Worm (Caenorhabditis elegans) whole organism, early embryonic: ENCODE data around the gene T28F3.5.

Experiments used
- B0310.2 ChIP-seq: sonication (generic microtip); optimal IDR thresholded peaks from 2 replicates; lab custom pipeline; 2016; ENCODE audit warnings: mild to moderate bottlenecking, missing genetic modification characterization, missing compliant biosample characterization
- F13C5.2 ChIP-seq: sonication (generic microtip); optimal IDR thresholded peaks from 2 replicates; lab custom pipeline; 2017; ENCODE audit warnings: mild to moderate bottlenecking, missing genetic modification characterization, inconsistent platforms, missing compliant biosample characterization
- aly-1 ChIP-seq: sonication (generic microtip); optimal IDR thresholded peaks from 2 replicates; lab custom pipeline; 2016; ENCODE audit warnings: missing genetic modification characterization, missing compliant biosample characterization
- ama-1 ChIP-seq: fragments of 150-350 bp; optimal IDR thresholded peaks from 2 replicates; lab custom pipeline; 2014
- ceh-13 ChIP-seq: fragments of 200-800 bp; sonication (Bioruptor generic); optimal IDR thresholded peaks from 2 replicates; lab custom pipeline; 2018; ENCODE audit warnings: mild to moderate bottlenecking, missing genetic modification characterization, missing compliant biosample characterization
- ceh-36 ChIP-seq: sonication (generic microtip); optimal IDR thresholded peaks from 2 replicates; lab custom pipeline; 2016; ENCODE audit warnings: missing genetic modification characterization, inconsistent platforms, missing compliant biosample characterization
- ets-7 ChIP-seq: sonication (generic microtip); optimal IDR thresholded peaks from 2 replicates; lab custom pipeline; 2016; ENCODE audit warnings: missing genotype, missing genetic modification characterization, missing compliant biosample characterization
- flt-1 ChIP-seq: fragments of 200-800 bp; sonication (Bioruptor generic); IDR thresholded peaks from 2 replicates; pipeline ENCODE4 v1.3.6; 2022; ENCODE audit warnings: missing genetic modification characterization, missing compliant biosample characterization
- hmbx-1 ChIP-seq: sonication (generic microtip); optimal IDR thresholded peaks from 2 replicates; lab custom pipeline; 2016; ENCODE audit warnings: mild to moderate bottlenecking, missing genetic modification characterization, missing compliant biosample characterization
- hmg-4 ChIP-seq: fragments of 200-800 bp; sonication (Bioruptor generic); optimal IDR thresholded peaks from 2 replicates; lab custom pipeline; 2018; ENCODE audit warnings: mild to moderate bottlenecking, missing genetic modification characterization, missing compliant biosample characterization
- hnd-1 ChIP-seq: sonication (generic microtip); optimal IDR thresholded peaks from 2 replicates; lab custom pipeline; 2016; ENCODE audit warnings: missing genetic modification characterization, missing compliant biosample characterization
- pes-1 ChIP-seq: fragments of 200-800 bp; sonication (Bioruptor generic); IDR thresholded peaks from 2 replicates; pipeline ENCODE4 v1.3.6; 2022; ENCODE audit warnings: missing genetic modification reagents, missing genetic modification characterization, missing compliant biosample characterization
- scrt-1 ChIP-seq: fragments of 200-800 bp; sonication (Bioruptor generic); IDR thresholded peaks from 2 replicates; pipeline ENCODE4 v1.3.6; 2022; ENCODE audit warnings: missing genetic modification characterization, missing compliant biosample characterization
- sea-1 ChIP-seq: fragments of 200-800 bp; sonication (Bioruptor generic); conservative IDR thresholded peaks from 2 replicates; pipeline ENCODE4 v1.3.6; 2022; ENCODE audit warnings: missing genetic modification characterization, missing compliant biosample characterization
- tbx-11 ChIP-seq: fragments of 200-800 bp; sonication (Bioruptor generic); IDR thresholded peaks from 2 replicates; pipeline ENCODE4 v1.3.6; 2022; ENCODE audit warnings: missing genetic modification characterization, missing compliant biosample characterization
- tbx-37 ChIP-seq: fragments of 200-800 bp; sonication (Bioruptor generic); conservative IDR thresholded peaks from 2 replicates; pipeline ENCODE4 v1.3.6; 2022; ENCODE audit warnings: missing genetic modification reagents, missing genetic modification characterization, missing compliant biosample characterization
- tra-4 ChIP-seq: sonication (generic microtip); optimal IDR thresholded peaks from 2 replicates; lab custom pipeline; 2017; ENCODE audit warnings: missing genetic modification characterization, missing compliant biosample characterization

Gene T28F3.5

DNA sequence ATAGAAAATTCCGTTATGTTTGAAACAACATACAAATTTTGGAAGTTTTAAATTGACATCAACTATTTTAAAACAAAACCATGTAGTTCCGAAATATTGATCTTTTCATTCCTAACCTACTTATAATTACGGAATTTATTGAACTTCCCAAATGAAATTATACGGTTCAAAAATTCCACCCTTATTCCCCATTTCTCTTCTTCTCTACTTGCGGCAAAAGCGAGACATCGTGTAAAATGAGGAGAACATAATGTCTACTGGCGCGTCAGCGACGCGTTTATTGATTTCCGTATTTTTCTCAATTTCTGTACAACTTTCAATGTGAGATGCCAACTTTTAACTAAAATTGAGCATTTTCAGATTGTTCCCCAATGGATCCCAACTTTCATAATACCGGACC, 34.2 kb downstream of the T28F3.5 start, which contains the start of gene ceh-88:
Gene ceh-88 (plus strand): TSS at position 355 of the 400 bp plus-strand sequence.
- TF ChIP-seq ceh-13 (GFP tag; lab: Kevin White, UChicago) (no peak), pes-1 (GFP tag; lab: Robert Waterston, UW) (no peak), hnd-1 (tag; lab: Kevin White, UChicago) (no peak), tbx-37 (no peak), ceh-36 (tag; lab: Kevin White, UChicago) (no peak), F13C5.2 (no peak), ets-7 (tag; lab: Kevin White, UChicago) (no peak), flt-1 (GFP tag; lab: Robert Waterston, UW) (no peak), hmbx-1 (tag; lab: Kevin White, UChicago) (no peak)

DNA sequence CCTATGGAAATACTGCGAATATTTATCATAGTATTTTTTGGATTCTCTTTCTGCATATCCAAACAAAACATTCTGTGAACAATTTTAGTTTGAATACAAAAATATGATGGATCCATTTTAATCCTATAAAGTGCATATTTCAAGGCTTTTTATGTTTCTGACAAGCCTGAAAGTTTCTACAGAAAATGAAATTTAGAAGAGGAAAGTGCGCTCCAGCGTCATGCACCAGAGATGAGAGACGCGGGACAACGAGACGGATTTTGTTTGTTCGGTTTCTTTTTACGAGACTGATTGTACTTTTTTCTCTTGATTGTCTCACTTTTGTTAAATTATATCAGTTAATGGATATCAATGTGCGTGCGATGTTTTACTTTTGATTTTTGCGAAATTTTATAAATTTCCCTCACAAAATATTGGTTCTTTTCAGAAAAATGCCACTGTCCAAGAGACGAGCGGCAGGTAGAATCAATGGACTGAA, 36.5 kb downstream of the T28F3.5 start, which contains the start of gene C49C3.6:
Gene C49C3.6 (plus strand): TSS at position 428 of the 478 bp plus-strand sequence.
- TF ChIP-seq scrt-1 (GFP tag; lab: Robert Waterston, UW): no peak
- no peak for TF ChIP-seq tbx-37
- no peak for TF ChIP-seq ama-1 (lab: Kevin White, UChicago)
- no peak for TF ChIP-seq sea-1
- TF ChIP-seq hnd-1 (tag; lab: Kevin White, UChicago): no peak

DNA sequence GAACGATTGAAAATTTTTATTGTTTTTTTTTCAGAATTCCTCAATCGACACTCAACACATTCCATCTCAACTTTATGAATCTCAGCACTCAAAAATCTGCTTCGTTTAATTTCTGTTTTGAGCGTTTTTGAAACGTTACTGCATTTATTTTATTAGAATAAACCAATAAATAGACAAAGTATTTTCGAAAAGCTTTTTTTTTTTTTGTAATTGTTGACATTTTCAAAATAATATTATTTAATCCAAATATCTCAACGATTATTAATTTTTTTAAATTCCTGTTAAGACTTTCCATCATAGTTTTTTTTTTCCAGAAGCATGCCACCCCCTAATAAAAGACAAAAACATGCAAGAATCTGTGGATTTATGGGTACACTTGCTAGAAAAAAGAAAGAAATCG, 37.7 kb downstream of the T28F3.5 start, which contains the start of gene C49C3.7:
Gene C49C3.7 (plus strand): TSS at position 301 of the 400 bp plus-strand sequence.
- TF ChIP-seq tbx-11 (GFP tag; lab: Robert Waterston, UW): no peak
- TF ChIP-seq hmbx-1 (tag; lab: Kevin White, UChicago): no peak
- no peak for TF ChIP-seq pes-1 (GFP tag; lab: Robert Waterston, UW)
- TF ChIP-seq B0310.2: no peak
- no peak for TF ChIP-seq ceh-13 (GFP tag; lab: Kevin White, UChicago)
- TF ChIP-seq tbx-37: no peak
- TF ChIP-seq flt-1 (GFP tag; lab: Robert Waterston, UW): no peak
- TF ChIP-seq ceh-36 (tag; lab: Kevin White, UChicago): no peak
- TF ChIP-seq aly-1 (tag; lab: Kevin White, UChicago): no peak
- TF ChIP-seq ama-1 (lab: Kevin White, UChicago): no peak
- TF ChIP-seq ets-7 (tag; lab: Kevin White, UChicago): no peak
- no peak for TF ChIP-seq hnd-1 (tag; lab: Kevin White, UChicago)
- TF ChIP-seq hmg-4 (GFP tag; lab: Kevin White, UChicago): no peak
- TF ChIP-seq scrt-1 (GFP tag; lab: Robert Waterston, UW): no peak
- no peak for TF ChIP-seq sea-1
- TF ChIP-seq tra-4 (tag; lab: Kevin White, UChicago): no peak
- TF ChIP-seq F13C5.2: no peak

DNA sequence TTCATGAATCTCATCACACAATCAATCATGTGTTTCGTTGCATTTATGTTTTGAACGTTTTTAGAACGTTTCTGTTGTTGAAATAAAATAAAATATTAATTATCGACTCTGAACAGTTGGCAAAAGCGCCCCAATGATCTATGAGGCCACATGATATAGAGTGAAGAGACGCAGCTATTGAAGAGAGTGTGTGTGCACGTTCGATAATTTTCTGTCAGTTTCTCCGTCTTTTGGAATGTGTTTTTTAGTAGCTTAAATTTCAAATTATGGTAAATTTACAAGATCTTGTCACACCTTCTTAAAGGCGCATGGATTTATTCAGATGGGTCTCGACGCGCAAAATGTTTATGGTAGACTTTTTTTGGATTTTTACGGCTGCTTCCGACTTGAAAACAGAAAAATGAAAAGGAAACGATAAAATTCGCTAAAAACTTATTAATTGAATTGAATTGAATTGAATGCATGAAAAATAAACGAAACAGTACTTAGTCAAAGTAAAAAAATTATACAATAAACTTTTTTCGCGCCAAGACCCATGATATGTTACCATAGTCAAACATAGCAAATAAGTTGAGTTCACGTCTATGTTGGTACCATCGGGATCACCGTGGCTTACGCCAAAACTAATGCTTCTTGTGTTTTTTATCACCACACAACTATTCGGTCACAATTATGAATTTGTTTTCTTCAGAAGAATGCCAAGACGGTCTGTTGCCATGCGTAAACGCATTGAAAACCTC, 39.1 kb downstream of the T28F3.5 start, which contains the start of gene C49C3.15:
Gene C49C3.15 (plus strand): TSS at position 690 of the 740 bp plus-strand sequence.
- no peak for TF ChIP-seq ets-7 (tag; lab: Kevin White, UChicago)
- no peak for TF ChIP-seq B0310.2
- no peak for TF ChIP-seq hnd-1 (tag; lab: Kevin White, UChicago)
- no peak for TF ChIP-seq tbx-11 (GFP tag; lab: Robert Waterston, UW)
- no peak for TF ChIP-seq flt-1 (GFP tag; lab: Robert Waterston, UW)
- TF ChIP-seq tra-4 (tag; lab: Kevin White, UChicago): no peak
- no peak for TF ChIP-seq aly-1 (tag; lab: Kevin White, UChicago)
- TF ChIP-seq F13C5.2: no peak
- no peak for TF ChIP-seq hmg-4 (GFP tag; lab: Kevin White, UChicago)
- TF ChIP-seq ceh-13 (GFP tag; lab: Kevin White, UChicago): no peak
- no peak for TF ChIP-seq pes-1 (GFP tag; lab: Robert Waterston, UW)
- TF ChIP-seq tbx-37: no peak
- TF ChIP-seq ceh-36 (tag; lab: Kevin White, UChicago): no peak
- TF ChIP-seq hmbx-1 (tag; lab: Kevin White, UChicago): no peak
- TF ChIP-seq sea-1: no peak
- TF ChIP-seq ama-1 (lab: Kevin White, UChicago): no peak

DNA sequence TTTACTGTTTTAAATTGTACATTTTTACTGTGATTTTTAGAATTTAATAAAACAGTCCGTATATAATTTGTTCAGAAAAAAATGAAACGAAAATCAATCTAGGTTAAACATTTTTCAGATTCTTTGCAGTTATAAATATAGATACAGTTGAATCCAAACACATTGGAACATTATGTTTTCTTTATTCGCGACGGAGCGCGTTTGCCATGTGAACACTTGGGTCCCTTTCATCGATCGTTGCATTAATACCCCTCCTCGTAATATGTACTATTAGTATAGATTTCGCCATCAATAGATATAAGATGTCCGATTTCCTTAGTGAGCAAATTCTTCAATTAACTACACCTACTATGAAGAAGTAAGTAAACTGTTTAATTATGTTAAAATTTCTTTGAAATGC, 40.4 kb downstream of the T28F3.5 start, which contains the start of gene C49C3.8:
Gene C49C3.8 (plus strand): TSS at position 173 of the 400 bp plus-strand sequence.
- TF ChIP-seq ceh-36 (tag; lab: Kevin White, UChicago) (no peak), scrt-1 (GFP tag; lab: Robert Waterston, UW) (no peak), B0310.2 (no peak), sea-1 (no peak), hmbx-1 (tag; lab: Kevin White, UChicago) (no peak), ets-7 (tag; lab: Kevin White, UChicago) (no peak), tbx-11 (GFP tag; lab: Robert Waterston, UW) (no peak), tra-4 (tag; lab: Kevin White, UChicago) (no peak), pes-1 (GFP tag; lab: Robert Waterston, UW) (no peak), hnd-1 (tag; lab: Kevin White, UChicago) (no peak)

DNA sequence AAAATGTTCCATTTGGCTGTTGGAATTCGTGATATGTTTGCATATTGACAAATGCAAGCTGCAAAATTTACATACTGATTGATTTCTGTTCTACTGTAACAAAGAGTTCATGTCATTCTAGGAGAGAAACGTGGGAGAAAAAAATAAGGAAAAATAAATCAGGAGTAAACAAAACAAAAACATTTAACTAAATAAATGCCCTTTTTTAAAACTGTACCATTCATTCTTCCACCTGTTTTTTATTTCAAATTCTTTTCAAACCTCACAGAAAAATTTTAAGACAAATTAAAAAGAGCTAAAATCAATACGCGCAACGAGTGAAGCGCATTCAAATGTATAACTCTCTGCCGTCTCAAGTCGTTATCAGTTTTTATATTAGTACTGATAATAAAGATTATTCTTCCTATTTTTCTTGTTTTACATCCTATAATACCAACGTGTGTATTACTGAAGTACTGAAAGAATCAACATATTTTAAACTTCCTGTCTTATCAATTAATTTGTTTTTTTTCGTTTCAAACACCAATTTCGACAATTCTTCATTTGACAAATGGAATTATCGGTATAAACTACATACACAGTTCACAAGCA, 44.4 kb downstream of the T28F3.5 start, which contains the start of gene C49C3.10:
Gene C49C3.10 (minus strand): TSS at position 51 of the 591 bp plus-strand sequence.
- TF ChIP-seq ama-1 (lab: Kevin White, UChicago) (no peak), scrt-1 (GFP tag; lab: Robert Waterston, UW) (no peak), tbx-11 (GFP tag; lab: Robert Waterston, UW) (no peak), pes-1 (GFP tag; lab: Robert Waterston, UW) (no peak), hmbx-1 (tag; lab: Kevin White, UChicago) (no peak), ets-7 (tag; lab: Kevin White, UChicago) (no peak), ceh-13 (GFP tag; lab: Kevin White, UChicago) (no peak), aly-1 (tag; lab: Kevin White, UChicago) (no peak), tra-4 (tag; lab: Kevin White, UChicago) (no peak), F13C5.2 (no peak), hnd-1 (tag; lab: Kevin White, UChicago) (no peak), flt-1 (GFP tag; lab: Robert Waterston, UW) (no peak), ceh-36 (tag; lab: Kevin White, UChicago) (no peak), tbx-37 (no peak), sea-1 (no peak)
